Fruit fly (Drosophila melanogaster) whole organism, adult: ENCODE data around the gene CG31100.

Experiments
- CG11617 ChIP-seq: fragments of 200-800 bp; sonication (Bioruptor generic); optimal IDR thresholded peaks from 2 replicates; lab custom pipeline; 2017; ENCODE audit warnings: mild to moderate bottlenecking, missing biosample characterization, missing genetic modification reagents, missing genetic modification characterization
- Mnt ChIP-seq: fragments of 200-800 bp; sonication (Bioruptor generic); optimal IDR thresholded peaks from 2 replicates; lab custom pipeline; 2016; ENCODE audit warnings: missing biosample characterization, mild to moderate bottlenecking, missing genetic modification characterization
- kay ChIP-seq: fragments of 200-800 bp; sonication (Bioruptor generic); peaks from one replicate; lab custom pipeline; 2016; ENCODE audit warnings: missing biosample characterization, missing genetic modification characterization, borderline replicate concordance

- TF ChIP-seq Mnt (GFP tag; lab: Kevin White, UChicago): no peak
- no peak for TF ChIP-seq CG11617 (GFP tag; lab: Kevin White, UChicago)
- TF ChIP-seq kay: no peak
Measured at dm6 chr3R:8954515-8955358, 48.7 kb downstream of the CG31100 start.
